Worm (Caenorhabditis elegans) whole organism, midembryonic: ENCODE results near the gene AH10.4.

Experiments
- T22C8.4 ChIP-seq: fragments of 200-800 bp; sonication (Bioruptor generic); IDR thresholded peaks from 2 replicates; pipeline ENCODE4 v1.3.6; 2022; ENCODE audit warnings: missing genetic modification characterization, missing compliant biosample characterization
- cog-1 ChIP-seq: sonication (generic microtip); optimal IDR thresholded peaks from 2 replicates; lab custom pipeline; 2016; ENCODE audit warnings: missing genetic modification characterization, missing compliant biosample characterization
- flt-1 ChIP-seq: fragments of 200-800 bp; sonication (Bioruptor generic); IDR thresholded peaks from 2 replicates; pipeline ENCODE4 v1.3.6; 2022; ENCODE audit warnings: missing genetic modification characterization, missing compliant biosample characterization
- klf-2 ChIP-seq: fragments of 200-800 bp; sonication (Bioruptor generic); conservative IDR thresholded peaks from 2 replicates; pipeline ENCODE4 v1.3.6; 2022; ENCODE audit warnings: missing genetic modification reagents, missing genetic modification characterization, missing compliant biosample characterization
- med-1 ChIP-seq: sonication (generic microtip); optimal IDR thresholded peaks from 2 replicates; lab custom pipeline; 2017; ENCODE audit warnings: missing genetic modification characterization, mild to moderate bottlenecking, missing compliant biosample characterization, antibody characterized with exemption, missing genetic modification reagents; ENCODE audit not compliant: insufficient read depth
- ref-1 ChIP-seq: fragments of 200-800 bp; sonication (Bioruptor generic); conservative IDR thresholded peaks from 2 replicates; pipeline ENCODE4 v1.3.6; 2022; ENCODE audit warnings: missing genetic modification reagents, missing genetic modification characterization, missing compliant biosample characterization
- tab-1 ChIP-seq: fragments of 200-800 bp; sonication (Bioruptor generic); IDR thresholded peaks from 2 replicates; pipeline ENCODE4 v1.3.6; 2022; ENCODE audit warnings: missing genetic modification characterization, missing compliant biosample characterization
- ztf-23 ChIP-seq: fragments of 200-800 bp; sonication (Bioruptor generic); IDR thresholded peaks from 2 replicates; pipeline ENCODE4 v1.3.6; 2022; ENCODE audit warnings: missing genetic modification reagents, missing genetic modification characterization, missing compliant biosample characterization
- ztf-29 ChIP-seq: fragments of 200-800 bp; sonication (Bioruptor generic); IDR thresholded peaks from 2 replicates; pipeline ENCODE4 v1.3.6; 2022; ENCODE audit warnings: missing genetic modification reagents, missing genetic modification characterization, missing compliant biosample characterization

ce11 chrV:14156468-14156867 is 18.8 kb upstream of the AH10.4 start, which contains the start of gene AH10.2:
- TF ChIP-seq flt-1 (GFP tag; lab: Robert Waterston, UW) (no peak), med-1 (GFP tag; lab: Kevin White, UChicago) (no peak), ztf-29 (GFP tag; lab: Robert Waterston, UW) (no peak), cog-1 (tag; lab: Kevin White, UChicago) (no peak), klf-2 (GFP tag; lab: Robert Waterston, UW) (no peak), ref-1 (GFP tag; lab: Robert Waterston, UW) (no peak), ztf-23 (no peak), T22C8.4 (GFP tag; lab: Robert Waterston, UW) (no peak), tab-1 (GFP tag; lab: Robert Waterston, UW) (no peak)
